Fruit fly (Drosophila melanogaster): Measurements from ENCODE around the gene Rbf.

The Rbf gene

dm6 chrX:767928-768327, 33.4 kb downstream of the Rbf start (continued):
- no peak for TF ChIP-seq CG16779 (tag; optimal IDR thresholded peaks at IDR 0.05)
- TF ChIP-seq CG11294 (GFP tag; IDR thresholded peaks at IDR 0.05): no peak
- peak; percentile 44 for TF ChIP-seq Smox (GFP tag; optimal IDR thresholded peaks at IDR 0.05)
- TF ChIP-seq Ets96B (tag; optimal IDR thresholded peaks at IDR 0.05): peak; percentile 34
- peak; percentile 47 for TF ChIP-seq Met (GFP tag; optimal IDR thresholded peaks at IDR 0.05)
- peak; percentile 89 for TF ChIP-seq Eip78C (GFP tag)
- TF ChIP-seq fd85E (GFP tag; optimal IDR thresholded peaks at IDR 0.05): no peak
- no peak for TF ChIP-seq CG15336 (GFP tag; IDR thresholded peaks at IDR 0.05)
- peak; percentile 19 for TF ChIP-seq cyc (GFP tag; optimal IDR thresholded peaks at IDR 0.05)
- TF ChIP-seq Sox102F (GFP tag; optimal IDR thresholded peaks at IDR 0.05): peak; percentile 65
- no peak for TF ChIP-seq CG11762 (GFP tag; optimal IDR thresholded peaks at IDR 0.05; ENCODE audit: insufficient read depth)
- TF ChIP-seq lz (GFP tag; optimal IDR thresholded peaks at IDR 0.05): peak; percentile 27
- TF ChIP-seq CG11902 (GFP tag; optimal IDR thresholded peaks at IDR 0.05): no peak
- TF ChIP-seq CG6163 (GFP tag; IDR thresholded peaks at IDR 0.05): peak; percentile 75
- no peak for TF ChIP-seq CG6276 (GFP tag; optimal IDR thresholded peaks at IDR 0.05)
- peak; percentile 19 for TF ChIP-seq acj6 (GFP tag; optimal IDR thresholded peaks at IDR 0.05)
- TF ChIP-seq CG31627 (GFP tag; optimal IDR thresholded peaks at IDR 0.05): peak; percentile 19
- peak; percentile 27 to 70 for TF ChIP-seq ss (GFP tag; optimal IDR thresholded peaks at IDR 0.05)
- TF ChIP-seq spab (GFP tag; optimal IDR thresholded peaks at IDR 0.05): peak; percentile 16

DNA sequence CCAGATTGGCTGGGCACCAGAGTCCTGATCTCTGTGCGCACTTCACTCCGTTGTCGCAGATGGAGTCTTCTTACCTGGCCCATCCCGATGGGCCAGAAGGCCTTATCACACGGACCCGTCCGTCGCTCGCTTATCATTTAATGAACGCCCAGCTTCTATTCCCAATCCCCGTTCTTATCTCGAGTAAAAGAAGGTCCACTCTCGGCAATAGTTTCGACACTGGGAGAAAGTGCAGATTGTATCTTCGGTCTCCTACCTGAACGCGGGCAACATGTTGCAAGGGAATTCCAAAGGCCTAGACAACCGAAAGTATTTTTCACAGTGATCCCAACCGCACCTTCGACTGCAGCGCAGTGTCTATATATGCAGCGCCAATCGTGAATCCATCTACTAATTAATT, 35.2 kb downstream of the Rbf start:
- peak; percentile 41 for TF ChIP-seq svp (GFP tag)
- no peak for TF ChIP-seq Gug (GFP tag; IDR thresholded peaks at IDR 0.05)
- no peak for TF ChIP-seq CG11762 (GFP tag; optimal IDR thresholded peaks at IDR 0.05; ENCODE audit: insufficient read depth)
- TF ChIP-seq net (GFP tag; optimal IDR thresholded peaks at IDR 0.05): peak; percentile 5
- TF ChIP-seq dsx (GFP tag; optimal IDR thresholded peaks at IDR 0.05; ENCODE audit: poor library complexity, severe bottlenecking): peak; percentile 7
- TF ChIP-seq CG6808 (GFP tag; optimal IDR thresholded peaks at IDR 0.05): peak; percentile 6
- peak; percentile 12 for TF ChIP-seq fd59A (GFP tag; optimal IDR thresholded peaks at IDR 0.05)
- TF ChIP-seq Sox14 (GFP tag; optimal IDR thresholded peaks at IDR 0.05): no peak
- peak; percentile 4 for TF ChIP-seq Eip78C (GFP tag)

DNA sequence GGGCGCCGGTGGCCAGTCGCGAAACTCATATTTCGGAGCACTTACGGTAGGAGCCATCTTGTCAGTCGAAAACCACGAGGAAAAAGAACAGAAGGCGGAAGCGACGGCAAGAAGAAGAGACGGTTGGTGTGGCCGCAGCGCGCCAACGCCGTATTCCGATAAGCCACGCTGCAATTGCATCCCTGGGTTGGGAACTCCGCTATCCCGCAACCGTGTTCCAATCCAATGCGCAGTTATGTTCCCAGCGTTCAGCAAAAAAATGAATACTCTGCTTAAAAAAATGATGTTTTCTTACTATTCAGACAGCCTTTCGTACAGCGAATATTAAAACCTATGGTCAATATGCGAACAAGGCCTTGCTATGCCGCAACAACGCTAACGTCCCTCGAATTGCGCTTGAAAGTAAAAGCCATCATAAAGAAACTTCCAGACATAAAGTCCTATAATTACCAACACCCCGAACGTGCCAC, 36.2 kb downstream of the Rbf start, which contains the start of gene RpL22:
Gene RpL22, minus strand, starts transcription at position 92 of the 470 bp plus-strand sequence.
- TF ChIP-seq CG31627 (GFP tag; optimal IDR thresholded peaks at IDR 0.05) (peak; percentile 70), CG6276 (GFP tag; optimal IDR thresholded peaks at IDR 0.05) (peak; percentile 26), cyc (GFP tag; optimal IDR thresholded peaks at IDR 0.05) (peak; percentile 81), CG10631 (GFP tag; optimal IDR thresholded peaks at IDR 0.05) (peak; percentile 52), CG11762 (GFP tag; optimal IDR thresholded peaks at IDR 0.05; ENCODE audit: insufficient read depth) (peak; percentile 51), dac (GFP tag; optimal IDR thresholded peaks at IDR 0.05) (peak; percentile 55), OdsH (GFP tag; optimal IDR thresholded peaks at IDR 0.05) (peak; percentile 66), esn (GFP tag; optimal IDR thresholded peaks at IDR 0.05) (peak; percentile 84), Smox (GFP tag; optimal IDR thresholded peaks at IDR 0.05) (peak; percentile 72), CG32006 (GFP tag; optimal IDR thresholded peaks at IDR 0.05) (peak; percentile 36), achi (GFP tag; optimal IDR thresholded peaks at IDR 0.05) (peak; percentile 60), Gug (GFP tag; IDR thresholded peaks at IDR 0.05) (peak; percentile 41; the same call in 1 of the 2 replicates), pdm3 (GFP tag; optimal IDR thresholded peaks at IDR 0.05) (peak; percentile 67), eg (GFP tag; IDR thresholded peaks at IDR 0.05) (peak; percentile 82), svp (GFP tag) (peak; percentile 60), CG8319 (GFP tag; optimal IDR thresholded peaks at IDR 0.05) (peak; percentile 42), CG7368 (GFP tag; optimal IDR thresholded peaks at IDR 0.05) (peak; percentile 81), Sox15 (GFP tag; optimal IDR thresholded peaks at IDR 0.05) (peak; percentile 21), CG6792 (GFP tag; optimal IDR thresholded peaks at IDR 0.05) (peak; percentile 74), Sox14 (GFP tag; optimal IDR thresholded peaks at IDR 0.05) (peak; percentile 87), CG9139 (GFP tag; optimal IDR thresholded peaks at IDR 0.05) (peak; percentile 77), Sox102F (GFP tag; optimal IDR thresholded peaks at IDR 0.05) (peak; percentile 66), ss (GFP tag; optimal IDR thresholded peaks at IDR 0.05) (peak; percentile 63 to 84), Hr39 (GFP tag; optimal IDR thresholded peaks at IDR 0.05) (peak; percentile 67), CG11902 (GFP tag; optimal IDR thresholded peaks at IDR 0.05) (peak; percentile 50), Blimp-1 (GFP tag; optimal IDR thresholded peaks at IDR 0.05) (peak; percentile 72), CG6163 (GFP tag; IDR thresholded peaks at IDR 0.05) (peak; percentile 89), Lpt (GFP tag; optimal IDR thresholded peaks at IDR 0.05) (peak; percentile 32), vri (GFP tag; optimal IDR thresholded peaks at IDR 0.05) (peak; percentile 71), dsx (GFP tag; optimal IDR thresholded peaks at IDR 0.05; ENCODE audit: poor library complexity, severe bottlenecking) (peak; percentile 3), CG34406 (GFP tag; optimal IDR thresholded peaks at IDR 0.05) (peak; percentile 72), CG3032 (tag; optimal IDR thresholded peaks at IDR 0.05) (peak; percentile 55), Eip78C (GFP tag) (peak; percentile 91), CG1621 (tag; optimal IDR thresholded peaks at IDR 0.05) (peak; percentile 78), lz (GFP tag; optimal IDR thresholded peaks at IDR 0.05) (peak; percentile 82)
